Fruit fly (Drosophila melanogaster) whole organism, embryonic: ENCODE results near the gene CG1440.
A peak's percentile ranks its signal among the peaks of the same experiment; 100 is the strongest.

Experiments
- CG13296 ChIP-seq: fragments of 200-800 bp; sonication (Bioruptor generic); optimal IDR thresholded peaks from 3 replicates; lab custom pipeline; 2018; ENCODE audit warnings: missing biosample characterization, mild to moderate bottlenecking, missing genetic modification characterization
- CG15269 ChIP-seq: fragments of 200-800 bp; sonication (Bioruptor generic); optimal IDR thresholded peaks from 2 replicates; lab custom pipeline; 2018; ENCODE audit warnings: missing biosample characterization, mild to moderate bottlenecking, missing genetic modification characterization, moderate library complexity
- CG8089 ChIP-seq: fragments of 200-800 bp; sonication (Bioruptor generic); optimal IDR thresholded peaks from 3 replicates; lab custom pipeline; 2016; ENCODE audit warnings: missing biosample characterization, missing genetic modification characterization
- Doc2 ChIP-seq: fragments of 200-800 bp; sonication (Bioruptor generic); IDR thresholded peaks from 2 replicates; pipeline ENCODE4 v1.3.6; 2022; ENCODE audit warnings: missing biosample characterization, missing genetic modification characterization
- ERR ChIP-seq: fragments of 200-800 bp; sonication (Bioruptor generic); optimal IDR thresholded peaks from 2 replicates; lab custom pipeline; 2016; ENCODE audit warnings: missing biosample characterization, missing genetic modification characterization
- dmrt11E ChIP-seq: fragments of 200-800 bp; sonication (Bioruptor generic); optimal IDR thresholded peaks from 3 replicates; lab custom pipeline; 2018; ENCODE audit warnings: missing biosample characterization, mild to moderate bottlenecking, missing genetic modification characterization, moderate library complexity
- nau ChIP-seq: fragments of 200-800 bp; sonication (Bioruptor generic); optimal IDR thresholded peaks from 3 replicates; lab custom pipeline; 2017; ENCODE audit warnings: missing biosample characterization, mild to moderate bottlenecking, missing genetic modification characterization, missing genetic modification reagents
- oc ChIP-seq: fragments of 200-800 bp; sonication (Bioruptor generic); optimal IDR thresholded peaks from 2 replicates; lab custom pipeline; 2018; ENCODE audit warnings: missing biosample characterization, mild to moderate bottlenecking, missing genetic modification characterization, moderate library complexity
- phol ChIP-seq: fragments of 200-800 bp; sonication (Bioruptor generic); optimal IDR thresholded peaks from 3 replicates; lab custom pipeline; 2018; ENCODE audit warnings: missing biosample characterization, mild to moderate bottlenecking, missing genetic modification characterization, moderate library complexity
- tgo ChIP-seq: fragments of 200-800 bp; sonication (Bioruptor generic); IDR thresholded peaks from 3 replicates; pipeline ENCODE4 v1.3.6; 2022; ENCODE audit warnings: missing biosample characterization, missing genetic modification characterization
- tio ChIP-seq: fragments of 200-800 bp; sonication (Bioruptor generic); optimal IDR thresholded peaks from 2 replicates; lab custom pipeline; 2017; ENCODE audit warnings: missing biosample characterization, missing genetic modification characterization, inconsistent platforms
- trem ChIP-seq: fragments of 200-800 bp; optimal IDR thresholded peaks from 3 replicates; lab custom pipeline; 2019; ENCODE audit warnings: missing biosample characterization, mild to moderate bottlenecking, missing genetic modification characterization, moderate library complexity
- wdn ChIP-seq: fragments of 200-800 bp; sonication (Bioruptor generic); IDR thresholded peaks from 2 replicates; pipeline ENCODE4 v1.3.6; 2022; ENCODE audit warnings: missing biosample characterization, missing genetic modification characterization

DNA sequence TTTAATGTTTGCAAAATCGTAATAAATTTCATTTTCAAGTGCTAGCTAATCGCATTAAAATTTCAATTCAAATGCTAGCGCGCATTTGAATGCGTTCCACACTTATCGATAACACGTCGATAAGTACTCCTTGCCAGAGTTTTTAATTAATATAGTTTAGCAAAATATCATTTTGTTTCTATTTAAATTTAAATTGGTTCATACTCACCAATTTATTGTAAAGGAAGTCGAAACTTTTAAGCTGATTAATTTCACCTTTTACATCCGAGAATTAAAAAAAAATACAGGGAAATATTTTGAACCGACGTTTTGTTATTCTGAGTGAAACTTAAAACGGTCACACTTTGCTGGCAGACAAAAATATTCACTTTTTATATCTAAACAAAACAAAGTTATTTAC is 24.3 kb downstream of the CG1440 start, which contains the start of gene Es2:
- TF ChIP-seq tgo (GFP tag; lab: Robert Waterston, UW) (no peak), CG8089 (GFP tag; lab: Kevin White, UChicago) (no peak), phol (tag; lab: Kevin White, UChicago) (no peak), nau (GFP tag; lab: Kevin White, UChicago) (no peak), tio (GFP tag; lab: Kevin White, UChicago) (no peak), CG13296 (GFP tag; lab: Kevin White, UChicago) (no peak), oc (tag; lab: Kevin White, UChicago) (no peak), CG15269 (no peak), dmrt11E (no peak), Doc2 (no peak), ERR (GFP tag; lab: Kevin White, UChicago) (no peak), wdn (GFP tag; lab: Robert Waterston, UW) (no peak), trem (peak; percentile 39)
